Fruit fly (Drosophila melanogaster) whole organism, prepupa: Measurements from ENCODE around the gene Cyp9f3.
A peak's percentile ranks its signal among the peaks of the same experiment; 100 is the strongest.

Source experiments
- Blimp-1 ChIP-seq: fragments of 200-800 bp; sonication (Bioruptor generic); optimal IDR thresholded peaks from 3 replicates; lab custom pipeline; 2017; ENCODE audit warnings: missing biosample characterization, missing genetic modification characterization, mild to moderate bottlenecking, moderate library complexity, missing genetic modification reagents
- CG10631 ChIP-seq: fragments of 200-800 bp; sonication (Bioruptor generic); optimal IDR thresholded peaks from 2 replicates; lab custom pipeline; 2016; ENCODE audit warnings: missing biosample characterization, missing genetic modification characterization
- CG10669 ChIP-seq: fragments of 200-800 bp; sonication (Bioruptor generic); optimal IDR thresholded peaks from 3 replicates; lab custom pipeline; 2018; ENCODE audit warnings: missing biosample characterization, mild to moderate bottlenecking, missing genetic modification characterization, moderate library complexity
- CG11294 ChIP-seq: fragments of 200-800 bp; sonication (Bioruptor generic); IDR thresholded peaks from 2 replicates; pipeline ENCODE4 v1.3.6; 2022; ENCODE audit warnings: missing biosample characterization, missing genetic modification characterization
- CG11902 ChIP-seq: fragments of 200-800 bp; sonication (Bioruptor generic); optimal IDR thresholded peaks from 3 replicates; lab custom pipeline; 2016; ENCODE audit warnings: missing biosample characterization, missing genetic modification characterization
- CG15336 ChIP-seq: fragments of 200-800 bp; sonication (Bioruptor generic); IDR thresholded peaks from 2 replicates; pipeline ENCODE4 v1.3.6; 2022; ENCODE audit warnings: missing biosample characterization, missing genetic modification characterization
- CG1621 ChIP-seq: fragments of 200-800 bp; sonication (Bioruptor generic); optimal IDR thresholded peaks from 3 replicates; lab custom pipeline; 2018; ENCODE audit warnings: missing biosample characterization, mild to moderate bottlenecking, missing genetic modification characterization
- CG16779 ChIP-seq: fragments of 200-800 bp; sonication (Bioruptor generic); optimal IDR thresholded peaks from 3 replicates; lab custom pipeline; 2017; ENCODE audit warnings: missing biosample characterization, mild to moderate bottlenecking, missing genetic modification characterization
- CG31627 ChIP-seq: fragments of 200-800 bp; sonication (Bioruptor generic); optimal IDR thresholded peaks from 3 replicates; lab custom pipeline; 2016; ENCODE audit warnings: missing biosample characterization, missing genetic modification characterization
- CG32006 ChIP-seq: fragments of 200-800 bp; sonication (Bioruptor generic); optimal IDR thresholded peaks from 3 replicates; lab custom pipeline; 2017; ENCODE audit warnings: missing biosample characterization, mild to moderate bottlenecking, missing genetic modification characterization
- CG34406 ChIP-seq: fragments of 200-800 bp; sonication (Bioruptor generic); optimal IDR thresholded peaks from 3 replicates; lab custom pipeline; 2016; ENCODE audit warnings: missing biosample characterization, missing genetic modification characterization
- CG3919 ChIP-seq: fragments of 200-800 bp; sonication (Bioruptor generic); optimal IDR thresholded peaks from 3 replicates; lab custom pipeline; 2016; ENCODE audit warnings: missing biosample characterization, missing genetic modification characterization
- CG4318 ChIP-seq: fragments of 200-800 bp; sonication (Bioruptor generic); optimal IDR thresholded peaks from 3 replicates; lab custom pipeline; 2017; ENCODE audit warnings: missing biosample characterization, mild to moderate bottlenecking, missing genetic modification characterization
- CG6163 ChIP-seq: fragments of 200-800 bp; sonication (Bioruptor generic); IDR thresholded peaks from 3 replicates; pipeline ENCODE4 v1.3.6; 2022; ENCODE audit warnings: missing biosample characterization, missing genetic modification characterization
- CG6276 ChIP-seq: fragments of 200-800 bp; sonication (Bioruptor generic); optimal IDR thresholded peaks from 2 replicates; lab custom pipeline; 2017; ENCODE audit warnings: missing biosample characterization, mild to moderate bottlenecking, missing genetic modification characterization
- CG6792 ChIP-seq: fragments of 200-800 bp; sonication (Bioruptor generic); optimal IDR thresholded peaks from 3 replicates; lab custom pipeline; 2016; ENCODE audit warnings: missing biosample characterization, missing genetic modification characterization
- CG6808 ChIP-seq: fragments of 200-800 bp; sonication (Bioruptor generic); optimal IDR thresholded peaks from 3 replicates; lab custom pipeline; 2017; ENCODE audit warnings: missing biosample characterization, missing genetic modification characterization, mild to moderate bottlenecking, moderate library complexity, missing genetic modification reagents
- CG6854 ChIP-seq: fragments of 200-800 bp; sonication (Bioruptor generic); optimal IDR thresholded peaks from 2 replicates; lab custom pipeline; 2017; ENCODE audit warnings: missing biosample characterization, mild to moderate bottlenecking, missing genetic modification characterization
- CG8319 ChIP-seq: fragments of 200-800 bp; sonication (Bioruptor generic); optimal IDR thresholded peaks from 3 replicates; lab custom pipeline; 2016; ENCODE audit warnings: missing biosample characterization, missing genetic modification characterization
- CG9139 ChIP-seq: fragments of 200-800 bp; sonication (Bioruptor generic); optimal IDR thresholded peaks from 3 replicates; lab custom pipeline; 2017; ENCODE audit warnings: missing biosample characterization, mild to moderate bottlenecking, missing genetic modification characterization
- Eip75B ChIP-seq: fragments of 200-800 bp; sonication (Bioruptor generic); optimal IDR thresholded peaks from 3 replicates; lab custom pipeline; 2016; ENCODE audit warnings: missing biosample characterization, missing genetic modification characterization
- Eip78C ChIP-seq: fragments of 200-800 bp; sonication (Bioruptor generic); peaks from one replicate; lab custom pipeline; 2016; ENCODE audit warnings: missing biosample characterization, missing genetic modification characterization
- Eip93F ChIP-seq: fragments of 200-800 bp; sonication (Bioruptor generic); optimal IDR thresholded peaks from 2 replicates; lab custom pipeline; 2016; ENCODE audit warnings: missing biosample characterization, mild to moderate bottlenecking, missing genetic modification characterization
- Gug ChIP-seq: fragments of 200-800 bp; sonication (Bioruptor generic); IDR thresholded peaks from 2 replicates; pipeline ENCODE4 v1.3.6; 2022; ENCODE audit warnings: missing biosample characterization, missing genetic modification characterization
- Hr38 ChIP-seq: sonication (Bioruptor generic); optimal IDR thresholded peaks from 2 replicates; lab custom pipeline; 2016; ENCODE audit warnings: missing biosample characterization, missing genetic modification characterization
- Hr39 ChIP-seq: fragments of 200-800 bp; sonication (Bioruptor generic); optimal IDR thresholded peaks from 2 replicates; lab custom pipeline; 2016; ENCODE audit warnings: missing biosample characterization, missing genetic modification characterization
- Lpt ChIP-seq: fragments of 200-800 bp; sonication (Bioruptor generic); optimal IDR thresholded peaks from 3 replicates; lab custom pipeline; 2016; ENCODE audit warnings: missing biosample characterization, missing genetic modification characterization
- Met ChIP-seq: fragments of 200-800 bp; sonication (Bioruptor generic); optimal IDR thresholded peaks from 3 replicates; lab custom pipeline; 2016; ENCODE audit warnings: missing biosample characterization, missing genetic modification characterization
- OdsH ChIP-seq: fragments of 200-800 bp; sonication (Bioruptor generic); optimal IDR thresholded peaks from 3 replicates; lab custom pipeline; 2016; ENCODE audit warnings: missing biosample characterization, missing genetic modification characterization
- Smox ChIP-seq: fragments of 200-800 bp; sonication (Bioruptor generic); optimal IDR thresholded peaks from 3 replicates; lab custom pipeline; 2016; ENCODE audit warnings: missing biosample characterization, missing genetic modification characterization
- Sox102F ChIP-seq: fragments of 200-800 bp; sonication (Bioruptor generic); optimal IDR thresholded peaks from 2 replicates; lab custom pipeline; 2016; ENCODE audit warnings: missing biosample characterization, mild to moderate bottlenecking, missing genetic modification characterization
- Sox14 ChIP-seq: fragments of 200-800 bp; sonication (Bioruptor generic); optimal IDR thresholded peaks from 3 replicates; lab custom pipeline; 2016; ENCODE audit warnings: missing biosample characterization, missing genetic modification characterization
- achi ChIP-seq: fragments of 200-800 bp; sonication (Bioruptor generic); optimal IDR thresholded peaks from 3 replicates; lab custom pipeline; 2016; ENCODE audit warnings: missing biosample characterization, missing genetic modification characterization
- acj6 ChIP-seq: fragments of 200-800 bp; sonication (Bioruptor generic); optimal IDR thresholded peaks from 3 replicates; lab custom pipeline; 2016; ENCODE audit warnings: missing biosample characterization, missing genetic modification characterization
- cyc ChIP-seq: fragments of 200-800 bp; sonication (Bioruptor generic); optimal IDR thresholded peaks from 3 replicates; lab custom pipeline; 2016; ENCODE audit warnings: missing biosample characterization, missing genetic modification characterization
- dac ChIP-seq: fragments of 200-800 bp; sonication (Bioruptor generic); optimal IDR thresholded peaks from 2 replicates; lab custom pipeline; 2017; ENCODE audit warnings: missing biosample characterization, mild to moderate bottlenecking, missing genetic modification characterization
- dsx ChIP-seq: fragments of 200-800 bp; optimal IDR thresholded peaks from 3 replicates; lab custom pipeline; 2019; ENCODE audit warnings: missing biosample characterization, mild to moderate bottlenecking, missing genetic modification characterization, moderate library complexity; ENCODE audit not compliant: poor library complexity, severe bottlenecking
- eg ChIP-seq: fragments of 200-800 bp; sonication (Bioruptor generic); IDR thresholded peaks from 3 replicates; pipeline ENCODE4 v1.3.6; 2022; ENCODE audit warnings: missing biosample characterization, missing genetic modification characterization
- fd59A ChIP-seq: fragments of 200-800 bp; sonication (Bioruptor generic); optimal IDR thresholded peaks from 2 replicates; lab custom pipeline; 2017; ENCODE audit warnings: missing biosample characterization, mild to moderate bottlenecking, missing genetic modification characterization, missing genetic modification reagents
- fd85E ChIP-seq: fragments of 200-800 bp; sonication (Bioruptor generic); optimal IDR thresholded peaks from 3 replicates; lab custom pipeline; 2016; ENCODE audit warnings: missing biosample characterization, missing genetic modification characterization
- lz ChIP-seq: fragments of 200-800 bp; sonication (Bioruptor generic); optimal IDR thresholded peaks from 3 replicates; lab custom pipeline; 2016; ENCODE audit warnings: missing biosample characterization, missing genetic modification characterization
- net ChIP-seq: fragments of 200-800 bp; sonication (Bioruptor generic); optimal IDR thresholded peaks from 3 replicates; lab custom pipeline; 2016; ENCODE audit warnings: missing biosample characterization, missing genetic modification characterization
- pdm3 ChIP-seq: fragments of 200-800 bp; sonication (Bioruptor generic); optimal IDR thresholded peaks from 3 replicates; lab custom pipeline; 2016; ENCODE audit warnings: missing biosample characterization, missing genetic modification characterization
- salr ChIP-seq, 2 experiments: fragments of 200-800 bp; sonication (Bioruptor generic); optimal IDR thresholded peaks; 3 replicates each; lab custom pipeline; 2016 to 2018; ENCODE audit warnings: missing biosample characterization in 2 of 2, missing genetic modification characterization in 2 of 2, mild to moderate bottlenecking in 1 of 2
- spab ChIP-seq: fragments of 200-800 bp; sonication (Bioruptor generic); optimal IDR thresholded peaks from 2 replicates; lab custom pipeline; 2017; ENCODE audit warnings: missing biosample characterization, mild to moderate bottlenecking, missing genetic modification characterization, missing genetic modification reagents
- ss ChIP-seq, 2 experiments: fragments of 200-800 bp; sonication (Bioruptor generic); optimal IDR thresholded peaks; 2 replicates in 1 of 2; 3 replicates in 1 of 2; lab custom pipeline; 2017 to 2018; ENCODE audit warnings: mild to moderate bottlenecking in 2 of 2, missing biosample characterization in 2 of 2, missing genetic modification characterization in 2 of 2, moderate library complexity in 1 of 2
- svp ChIP-seq: fragments of 200-800 bp; sonication (Bioruptor generic); peaks from one replicate; lab custom pipeline; 2016; ENCODE audit warnings: missing biosample characterization, missing genetic modification characterization
- topi ChIP-seq: fragments of 200-800 bp; sonication (Bioruptor generic); optimal IDR thresholded peaks from 3 replicates; lab custom pipeline; 2016; ENCODE audit warnings: missing biosample characterization, missing genetic modification characterization
- vri ChIP-seq: fragments of 200-800 bp; sonication (Bioruptor generic); optimal IDR thresholded peaks from 3 replicates; lab custom pipeline; 2016; ENCODE audit warnings: missing biosample characterization, mild to moderate bottlenecking, missing genetic modification characterization

The Cyp9f3 gene

dm6 chr3R:12405134-12405533 is 6.4 kb upstream of the Cyp9f3 start:
- TF ChIP-seq CG1621 (tag; lab: Kevin White, UChicago) (no peak), eg (GFP tag; lab: Robert Waterston, UW) (no peak), Met (GFP tag; lab: Kevin White, UChicago) (no peak), Lpt (GFP tag; lab: Kevin White, UChicago) (no peak), vri (peak; percentile 18), Eip93F (GFP tag; lab: Kevin White, UChicago) (peak; percentile 26)

- TF ChIP-seq CG6808 (GFP tag; lab: Kevin White, UChicago) (peak; percentile 95), CG1621 (tag; lab: Kevin White, UChicago) (peak; percentile 94), topi (GFP tag; lab: Kevin White, UChicago) (peak; percentile 100), CG9139 (GFP tag; lab: Kevin White, UChicago) (peak; percentile 96), svp (GFP tag; lab: Kevin White, UChicago) (peak; percentile 99), CG11902 (GFP tag; lab: Kevin White, UChicago) (peak; percentile 96), eg (GFP tag; lab: Robert Waterston, UW) (peak; percentile 98), Sox14 (GFP tag; lab: Kevin White, UChicago) (peak; percentile 96), CG8319 (GFP tag; lab: Kevin White, UChicago) (peak; percentile 94), CG6276 (peak; percentile 94), CG11294 (peak; percentile 75), Blimp-1 (GFP tag; lab: Kevin White, UChicago) (peak; percentile 93), CG6854 (GFP tag; lab: Kevin White, UChicago) (peak; percentile 99), ss (GFP tag; optimal IDR thresholded peaks at IDR 0.05; lab: Kevin White, UChicago) (peak; percentile 97 to 98), OdsH (GFP tag; lab: Kevin White, UChicago) (peak; percentile 95), CG15336 (peak; percentile 95), CG6163 (GFP tag; lab: Robert Waterston, UW) (peak; percentile 100), Eip78C (peak; percentile 99), vri (peak; percentile 95), CG10669 (GFP tag; lab: Kevin White, UChicago) (peak; percentile 96), dac (GFP tag; lab: Kevin White, UChicago) (peak; percentile 86), dsx (GFP tag; lab: Kevin White, UChicago) (peak; percentile 98), Smox (peak; percentile 96), salr (GFP tag; optimal IDR thresholded peaks at IDR 0.05; lab: Kevin White, UChicago) (peak in 1 of 2 experiments; percentile 94), Sox102F (peak; percentile 98), CG3919 (GFP tag; lab: Kevin White, UChicago) (peak; percentile 100), Eip93F (GFP tag; lab: Kevin White, UChicago) (peak; percentile 96), CG31627 (GFP tag; lab: Kevin White, UChicago) (peak; percentile 96), CG6792 (GFP tag; lab: Kevin White, UChicago) (peak; percentile 96), Hr39 (GFP tag; lab: Kevin White, UChicago) (peak; percentile 94), Eip75B (peak; percentile 95), pdm3 (GFP tag; lab: Kevin White, UChicago) (peak; percentile 93), lz (GFP tag; lab: Kevin White, UChicago) (peak; percentile 97), net (GFP tag; lab: Kevin White, UChicago) (peak; percentile 94), spab (GFP tag; lab: Kevin White, UChicago) (peak; percentile 98), achi (GFP tag; lab: Kevin White, UChicago) (peak; percentile 94), Hr38 (GFP tag; lab: Kevin White, UChicago) (no peak), fd85E (GFP tag; lab: Kevin White, UChicago) (peak; percentile 97), cyc (peak; percentile 99), Gug (peak; percentile 85), acj6 (GFP tag; lab: Kevin White, UChicago) (peak; percentile 93), Met (GFP tag; lab: Kevin White, UChicago) (peak; percentile 97), CG10631 (peak; percentile 91), CG4318 (peak; percentile 88), CG32006 (peak; percentile 92), CG34406 (GFP tag; lab: Kevin White, UChicago) (peak; percentile 97), CG16779 (peak; percentile 92), fd59A (GFP tag; lab: Kevin White, UChicago) (peak; percentile 91)
Observed at dm6 chr3R:12402935-12403334, 4.2 kb upstream of the Cyp9f3 start.
